Worm (Caenorhabditis elegans) whole organism, late embryonic: Measurements from ENCODE around the gene C18H9.6.

Experiments used
- ama-1 ChIP-seq: fragments of 150-350 bp; optimal IDR thresholded peaks from 2 replicates; lab custom pipeline; 2014
- ceh-9 ChIP-seq: sonication (generic microtip); optimal IDR thresholded peaks from 2 replicates; lab custom pipeline; 2016; ENCODE audit warnings: mild to moderate bottlenecking, missing genetic modification characterization, inconsistent platforms, missing compliant biosample characterization
- elt-4 ChIP-seq: sonication (generic microtip); optimal IDR thresholded peaks from 2 replicates; lab custom pipeline; 2016; ENCODE audit warnings: missing genetic modification characterization, missing compliant biosample characterization
- eyg-1 ChIP-seq: sonication (generic microtip); optimal IDR thresholded peaks from 2 replicates; lab custom pipeline; 2016; ENCODE audit warnings: missing genotype, missing genetic modification characterization, missing compliant biosample characterization
- tbx-2 ChIP-seq: sonication (generic microtip); optimal IDR thresholded peaks from 2 replicates; lab custom pipeline; 2016; ENCODE audit warnings: missing genetic modification characterization, missing compliant biosample characterization
- unc-42 ChIP-seq: sonication (generic microtip); optimal IDR thresholded peaks from 2 replicates; lab custom pipeline; 2016; ENCODE audit warnings: missing genotype, missing genetic modification characterization, missing compliant biosample characterization

- TF ChIP-seq unc-42 (tag; lab: Kevin White, UChicago) (no peak), ama-1 (lab: Kevin White, UChicago) (no peak), tbx-2 (tag; lab: Kevin White, UChicago) (no peak), eyg-1 (tag; lab: Kevin White, UChicago) (no peak), elt-4 (tag; lab: Kevin White, UChicago) (no peak), ceh-9 (no peak)
These were observed 19.9 kb downstream of the C18H9.6 start for ce11 chrII:6681478-6681877.
